Fruit fly (Drosophila melanogaster) whole organism, embryonic: ENCODE data around the gene m-cup.

Experiments used
- Ada2b ChIP-seq: fragments of 200-800 bp; sonication (Bioruptor generic); IDR thresholded peaks from 2 replicates; pipeline ENCODE4 v1.3.6; 2022; ENCODE audit warnings: missing biosample characterization, missing genetic modification characterization
- Adf1 ChIP-seq: fragments of 200-800 bp; sonication (Bioruptor generic); IDR thresholded peaks from 2 replicates; pipeline ENCODE4 v1.3.6; 2022; ENCODE audit warnings: missing biosample characterization, missing genetic modification characterization
- B-H2 ChIP-seq: fragments of 200-800 bp; sonication (Bioruptor generic); optimal IDR thresholded peaks from 2 replicates; lab custom pipeline; 2018; ENCODE audit warnings: missing biosample characterization, mild to moderate bottlenecking, missing genetic modification characterization
- CG10462 ChIP-seq: fragments of 200-800 bp; sonication (Bioruptor generic); optimal IDR thresholded peaks from 2 replicates; lab custom pipeline; 2016; ENCODE audit warnings: missing biosample characterization, missing genetic modification characterization
- CG10565 ChIP-seq: fragments of 200-800 bp; sonication (Bioruptor generic); optimal IDR thresholded peaks from 3 replicates; lab custom pipeline; 2016; ENCODE audit warnings: missing biosample characterization, mild to moderate bottlenecking, missing genetic modification characterization
- CG11695 ChIP-seq: fragments of 200-800 bp; sonication (Bioruptor generic); IDR thresholded peaks from 3 replicates; pipeline ENCODE4 v1.3.6; 2022; ENCODE audit warnings: missing biosample characterization, missing genetic modification characterization
- CG15601 ChIP-seq: fragments of 200-800 bp; sonication (Bioruptor generic); optimal IDR thresholded peaks from 3 replicates; lab custom pipeline; 2019; ENCODE audit warnings: missing biosample characterization, mild to moderate bottlenecking, missing genetic modification characterization, moderate library complexity
- CG1602 ChIP-seq: fragments of 200-800 bp; sonication (Bioruptor generic); optimal IDR thresholded peaks from 3 replicates; lab custom pipeline; 2016; ENCODE audit warnings: missing biosample characterization, missing genetic modification characterization
- CG17361 ChIP-seq: fragments of 200-800 bp; sonication (Bioruptor generic); IDR thresholded peaks from 3 replicates; pipeline ENCODE4 v1.3.6; 2022; ENCODE audit warnings: missing biosample characterization, missing genetic modification characterization
- CG2678 ChIP-seq: fragments of 200-800 bp; sonication (Bioruptor generic); optimal IDR thresholded peaks from 3 replicates; lab custom pipeline; 2019; ENCODE audit warnings: missing biosample characterization, mild to moderate bottlenecking, missing genetic modification characterization, moderate library complexity
- CG30020 ChIP-seq: fragments of 200-800 bp; optimal IDR thresholded peaks from 2 replicates; lab custom pipeline; 2019; ENCODE audit warnings: missing biosample characterization, mild to moderate bottlenecking, missing genetic modification characterization, moderate library complexity
- CG31441 ChIP-seq: fragments of 200-800 bp; sonication (Bioruptor generic); IDR thresholded peaks from 2 replicates; pipeline ENCODE4 v1.3.6; 2022; ENCODE audit warnings: missing biosample characterization, missing genetic modification characterization
- CG34376 ChIP-seq: fragments of 200-800 bp; sonication (Bioruptor generic); optimal IDR thresholded peaks from 2 replicates; lab custom pipeline; 2018; ENCODE audit warnings: missing biosample characterization, mild to moderate bottlenecking, missing genetic modification characterization
- CG6175 ChIP-seq: fragments of 200-800 bp; sonication (Bioruptor generic); IDR thresholded peaks from 3 replicates; pipeline ENCODE4 v1.3.6; 2022; ENCODE audit warnings: missing biosample characterization, missing genetic modification characterization
- CG7556 ChIP-seq: fragments of 200-800 bp; sonication (Bioruptor generic); optimal IDR thresholded peaks from 2 replicates; lab custom pipeline; 2017; ENCODE audit warnings: missing biosample characterization, mild to moderate bottlenecking, missing genetic modification characterization
- CG7745 ChIP-seq: fragments of 200-800 bp; sonication (Bioruptor generic); optimal IDR thresholded peaks from 2 replicates; lab custom pipeline; 2018; ENCODE audit warnings: missing biosample characterization, mild to moderate bottlenecking, missing genetic modification characterization, moderate library complexity
- CG7839 ChIP-seq: fragments of 200-800 bp; sonication (Bioruptor generic); optimal IDR thresholded peaks from 3 replicates; lab custom pipeline; 2018; ENCODE audit warnings: missing biosample characterization, mild to moderate bottlenecking, missing genetic modification characterization, moderate library complexity
- CG8281 ChIP-seq: fragments of 200-800 bp; sonication (Bioruptor generic); optimal IDR thresholded peaks from 2 replicates; lab custom pipeline; 2018; ENCODE audit warnings: missing biosample characterization, mild to moderate bottlenecking, missing genetic modification characterization, moderate library complexity
- CG8478 ChIP-seq: fragments of >200 bp; optimal IDR thresholded peaks from 2 replicates; lab custom pipeline; 2018
- CG9932 ChIP-seq: fragments of 200-800 bp; sonication (Bioruptor generic); IDR thresholded peaks from 2 replicates; pipeline ENCODE4 v1.3.6; 2022; ENCODE audit warnings: missing biosample characterization, missing genetic modification characterization
- CTCF ChIP-seq: fragments of 200-800 bp; sonication (Bioruptor generic); optimal IDR thresholded peaks from 2 replicates; lab custom pipeline; 2017; ENCODE audit warnings: missing biosample characterization, mild to moderate bottlenecking, missing genetic modification characterization, moderate library complexity
- Camta ChIP-seq: fragments of 200-800 bp; sonication (Bioruptor generic); optimal IDR thresholded peaks from 2 replicates; lab custom pipeline; 2016; ENCODE audit warnings: missing biosample characterization, missing genetic modification characterization
- Hr51 ChIP-seq, 2 experiments: fragments of 200-800 bp; sonication (Bioruptor generic); optimal IDR thresholded peaks; 2 replicates in 1 of 2; 3 replicates in 1 of 2; lab custom pipeline; 2016 to 2018; ENCODE audit warnings: missing biosample characterization in 2 of 2, missing genetic modification characterization in 2 of 2, mild to moderate bottlenecking in 1 of 2, moderate library complexity in 1 of 2
- Meics ChIP-seq: fragments of 200-800 bp; sonication (Bioruptor generic); optimal IDR thresholded peaks from 2 replicates; lab custom pipeline; 2017; ENCODE audit warnings: missing biosample characterization, mild to moderate bottlenecking, missing genetic modification characterization
- Opbp ChIP-seq: fragments of 200-800 bp; sonication (Bioruptor generic); IDR thresholded peaks from 3 replicates; pipeline ENCODE4 v1.3.6; 2022; ENCODE audit warnings: missing biosample characterization, missing genetic modification characterization; ENCODE audit not compliant: partially characterized antibody
- Ptx1 ChIP-seq: fragments of 200-800 bp; sonication (Bioruptor generic); IDR thresholded peaks from 2 replicates; pipeline ENCODE4 v1.3.6; 2022; ENCODE audit warnings: missing biosample characterization, missing genetic modification characterization
- Ravus ChIP-seq: fragments of 200-800 bp; sonication (Bioruptor generic); IDR thresholded peaks from 2 replicates; pipeline ENCODE4 v1.3.6; 2022; ENCODE audit warnings: missing biosample characterization, missing genetic modification characterization
- Sox102F ChIP-seq: fragments of 200-800 bp; sonication (Bioruptor generic); optimal IDR thresholded peaks from 2 replicates; lab custom pipeline; 2018; ENCODE audit warnings: missing biosample characterization, mild to moderate bottlenecking, missing genetic modification characterization, moderate library complexity
- chinmo ChIP-seq: fragments of 200-800 bp; sonication (Bioruptor generic); IDR thresholded peaks from 4 replicates; pipeline ENCODE4 v1.3.6; 2022; ENCODE audit warnings: missing biosample characterization, missing genetic modification characterization; ENCODE audit not compliant: partially characterized antibody
- crol ChIP-seq: fragments of 200-800 bp; sonication (Bioruptor generic); IDR thresholded peaks from 2 replicates; pipeline ENCODE4 v1.3.6; 2022; ENCODE audit warnings: missing biosample characterization, missing genetic modification characterization
- dmrt99B ChIP-seq: fragments of 200-800 bp; sonication (Bioruptor generic); optimal IDR thresholded peaks from 2 replicates; lab custom pipeline; 2018; ENCODE audit warnings: missing biosample characterization, mild to moderate bottlenecking, missing genetic modification characterization, moderate library complexity
- dysf ChIP-seq: fragments of 200-800 bp; sonication (Bioruptor generic); IDR thresholded peaks from 3 replicates; pipeline ENCODE4 v1.3.6; 2022; ENCODE audit warnings: missing biosample characterization, missing genetic modification characterization
- gce ChIP-seq: fragments of 200-800 bp; sonication (Bioruptor generic); IDR thresholded peaks from 3 replicates; pipeline ENCODE4 v1.3.6; 2022; ENCODE audit warnings: missing biosample characterization, missing genetic modification characterization
- gem ChIP-seq: fragments of 200-800 bp; sonication (Bioruptor generic); optimal IDR thresholded peaks from 2 replicates; lab custom pipeline; 2019; ENCODE audit warnings: missing biosample characterization, mild to moderate bottlenecking, missing genetic modification characterization, moderate library complexity
- ind ChIP-seq: fragments of 200-800 bp; sonication (Bioruptor generic); optimal IDR thresholded peaks from 3 replicates; lab custom pipeline; 2016; ENCODE audit warnings: missing biosample characterization, missing genetic modification characterization
- jing ChIP-seq: fragments of 200-800 bp; sonication (Bioruptor generic); optimal IDR thresholded peaks from 2 replicates; lab custom pipeline; 2018; ENCODE audit warnings: missing biosample characterization, mild to moderate bottlenecking, missing genetic modification characterization
- lab ChIP-seq: fragments of 200-800 bp; sonication (Bioruptor generic); optimal IDR thresholded peaks from 3 replicates; lab custom pipeline; 2017; ENCODE audit warnings: missing biosample characterization, missing genetic modification characterization, mild to moderate bottlenecking, moderate library complexity, missing genetic modification reagents
- odd ChIP-seq: fragments of 200-800 bp; sonication (Bioruptor generic); optimal IDR thresholded peaks from 2 replicates; lab custom pipeline; 2017; ENCODE audit warnings: missing biosample characterization, mild to moderate bottlenecking, missing genetic modification characterization
- peb ChIP-seq: fragments of 200-800 bp; sonication (Bioruptor generic); IDR thresholded peaks from 2 replicates; pipeline ENCODE4 v1.3.6; 2022; ENCODE audit warnings: missing biosample characterization, missing genetic modification characterization
- pnt ChIP-seq: fragments of 200-800 bp; sonication (Bioruptor generic); optimal IDR thresholded peaks from 3 replicates; lab custom pipeline; 2016; ENCODE audit warnings: missing biosample characterization, missing genetic modification characterization
- rib ChIP-seq: fragments of 200-800 bp; sonication (Bioruptor generic); IDR thresholded peaks from 2 replicates; pipeline ENCODE4 v1.3.6; 2022; ENCODE audit warnings: missing biosample characterization, missing genetic modification characterization
- ro ChIP-seq: fragments of 200-800 bp; sonication (Bioruptor generic); IDR thresholded peaks from 2 replicates; pipeline ENCODE4 v1.3.6; 2022; ENCODE audit warnings: missing biosample characterization, missing genetic modification characterization
- sens ChIP-seq: fragments of 200-800 bp; sonication (Bioruptor generic); peaks from one replicate; lab custom pipeline; 2016; ENCODE audit warnings: missing biosample characterization, missing genetic modification characterization
- sqz ChIP-seq: fragments of 200-800 bp; sonication (Bioruptor generic); optimal IDR thresholded peaks from 3 replicates; lab custom pipeline; 2018; ENCODE audit warnings: missing biosample characterization, mild to moderate bottlenecking, missing genetic modification characterization
- stwl ChIP-seq: fragments of 200-800 bp; sonication (Bioruptor generic); optimal IDR thresholded peaks from 3 replicates; lab custom pipeline; 2018; ENCODE audit warnings: missing biosample characterization, mild to moderate bottlenecking, missing genetic modification characterization, moderate library complexity
- tx ChIP-seq: fragments of 200-800 bp; sonication (Bioruptor generic); optimal IDR thresholded peaks from 2 replicates; lab custom pipeline; 2016; ENCODE audit warnings: missing biosample characterization, missing genetic modification characterization

Gene m-cup

DNA sequence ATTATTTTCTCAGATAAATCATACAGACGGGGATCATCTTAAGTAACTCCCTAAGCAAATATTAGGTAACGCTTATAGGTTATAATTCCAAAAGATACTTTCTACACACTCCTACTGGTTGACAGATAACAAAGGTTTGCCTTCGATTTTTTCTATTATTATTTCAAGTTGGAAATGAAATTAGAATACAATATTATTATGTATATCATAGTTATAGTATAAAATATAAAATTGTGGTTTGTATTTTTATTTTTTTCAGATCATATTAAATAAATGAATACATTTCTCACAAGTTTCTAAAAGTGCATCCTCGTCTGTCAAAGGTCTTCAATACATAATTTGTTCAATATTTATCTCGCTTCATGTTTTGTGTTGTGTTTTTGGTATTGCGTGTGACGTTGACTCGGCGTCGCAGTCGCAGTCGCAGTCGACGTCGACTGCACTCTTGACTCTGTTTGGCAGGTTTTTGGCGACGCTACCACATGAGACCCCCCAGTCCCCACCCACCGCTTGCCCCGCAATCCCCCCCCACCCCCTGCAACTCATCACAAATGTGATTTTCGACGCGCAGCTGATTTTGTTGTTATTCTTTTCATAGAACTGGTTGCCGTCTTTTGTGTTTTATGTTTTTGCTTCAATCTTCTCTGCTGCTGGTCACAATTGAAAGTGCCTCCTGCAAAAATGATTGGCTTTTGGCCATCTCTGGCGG lies 26.3 kb downstream of the m-cup start:
- TF ChIP-seq chinmo (GFP tag; lab: Robert Waterston, UW) (peak; percentile 88; the same call in 3 of the 4 replicates), Sox102F (peak; percentile 18), odd (no peak), CG7839 (peak; percentile 7), jing (no peak), dysf (GFP tag; lab: Robert Waterston, UW) (0 out of 3 replicates have a peak, but pooled peaks have one; percentile 10), CG8281 (peak; percentile 95), CG7556 (no peak), CG9932 (GFP tag; lab: Robert Waterston, UW) (no peak), CG17361 (GFP tag; lab: Robert Waterston, UW) (0 out of 3 replicates have a peak, but pooled peaks have one; percentile 14), dmrt99B (tag; lab: Kevin White, UChicago) (peak; percentile 27), Camta (GFP tag; lab: Kevin White, UChicago) (no peak), tx (GFP tag; lab: Kevin White, UChicago) (no peak), CG8478 (lab: Kevin White, UChicago) (no peak), B-H2 (GFP tag; lab: Kevin White, UChicago) (no peak), Adf1 (GFP tag; lab: Robert Waterston, UW) (peak; percentile 73), rib (peak; percentile 24; the same call in 1 of the 2 replicates), gem (tag; lab: Kevin White, UChicago) (peak; percentile 31), sens (GFP tag; lab: Kevin White, UChicago) (peak; percentile 5), CG6175 (GFP tag; lab: Robert Waterston, UW) (peak; percentile 87), Hr51 (GFP tag; optimal IDR thresholded peaks at IDR 0.05; lab: Kevin White, UChicago) (peak in 1 of 2 experiments; percentile 40), CG31441 (GFP tag; lab: Robert Waterston, UW) (0 out of 2 replicates have a peak, but pooled peaks have one; percentile 37), gce (GFP tag; lab: Robert Waterston, UW) (no peak), CG2678 (peak; percentile 14), crol (GFP tag; lab: Robert Waterston, UW) (peak; percentile 91)

- TF ChIP-seq CTCF (GFP tag; lab: Kevin White, UChicago) (no peak), lab (GFP tag; lab: Kevin White, UChicago) (peak; percentile 14)
These were observed 27.9 kb downstream of the m-cup start, which contains the start of gene CG42779 for dm6 chr3R:17121277-17121676. Gene CG42779, plus strand, starts transcription at chr3R:17121577.

DNA sequence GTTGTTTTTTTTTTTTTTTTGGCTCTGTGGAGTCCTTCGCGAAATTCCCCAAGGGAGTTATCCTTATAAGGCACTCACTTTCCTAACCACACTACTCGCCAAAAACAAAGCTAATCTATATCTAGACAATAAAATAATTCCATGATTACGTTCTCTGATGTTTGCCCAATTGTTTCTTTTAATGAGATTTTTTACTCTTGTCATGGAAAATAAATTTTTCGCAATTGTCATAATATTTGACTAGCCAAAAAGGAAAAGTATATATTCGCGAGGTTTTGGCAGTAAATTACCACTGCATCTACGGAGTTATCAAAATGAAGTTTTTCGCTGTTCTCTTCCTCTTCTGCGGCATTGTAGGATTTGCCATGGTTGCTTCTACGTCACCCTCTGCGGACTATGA lies 29.0 kb downstream of the m-cup start, which contains the start of gene CG34278:
TSS of gene CG34278 (plus strand) at position 301 of the 400 bp plus-strand sequence.
- TF ChIP-seq CG15601 (tag; lab: Kevin White, UChicago): no peak
- TF ChIP-seq sens (GFP tag; lab: Kevin White, UChicago): peak; percentile 12
- no peak for TF ChIP-seq CG10565 (GFP tag; lab: Kevin White, UChicago)

DNA sequence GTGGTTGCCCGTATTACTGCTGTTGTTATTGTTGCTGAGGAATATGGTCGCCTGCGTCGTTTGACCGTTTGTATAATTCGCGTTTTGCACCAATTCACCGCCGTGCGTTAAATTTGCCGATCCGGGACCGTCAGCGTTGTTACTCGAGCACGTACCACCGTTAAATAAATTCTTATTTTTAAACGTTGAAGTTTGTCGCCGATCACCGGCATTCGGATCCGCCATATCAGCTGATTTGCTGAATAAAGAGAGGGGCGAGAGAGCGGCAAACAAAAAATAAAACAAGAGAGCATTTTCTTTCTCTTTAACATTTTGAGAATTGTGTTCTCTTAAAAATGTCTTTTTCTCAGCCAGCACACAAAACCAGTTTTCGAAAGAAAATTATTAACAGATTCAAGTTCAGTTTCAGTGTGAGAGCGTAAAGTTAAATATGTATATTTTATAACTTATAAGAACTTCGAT lies 30.3 kb downstream of the m-cup start:
- TF ChIP-seq CG7745: peak; percentile 35
- no peak for TF ChIP-seq CG1602 (GFP tag; lab: Kevin White, UChicago)
- no peak for TF ChIP-seq CG11695 (GFP tag; lab: Robert Waterston, UW)
- peak; percentile 48 for TF ChIP-seq CG34376 (GFP tag; lab: Kevin White, UChicago)
- 0 out of 3 replicates have a peak, but pooled peaks have one; percentile 27 for TF ChIP-seq gce (GFP tag; lab: Robert Waterston, UW)
- no peak for TF ChIP-seq peb (GFP tag; lab: Robert Waterston, UW)
- TF ChIP-seq Ravus: no peak
- TF ChIP-seq pnt (GFP tag; lab: Kevin White, UChicago): no peak
- no peak for TF ChIP-seq ind (GFP tag; lab: Kevin White, UChicago)
- TF ChIP-seq Opbp (GFP tag; lab: Robert Waterston, UW): no peak
- peak; percentile 18 for TF ChIP-seq stwl (tag; lab: Kevin White, UChicago)
- TF ChIP-seq ro: no peak
- no peak for TF ChIP-seq Ptx1 (GFP tag; lab: Robert Waterston, UW)
- no peak for TF ChIP-seq Ada2b (GFP tag; lab: Robert Waterston, UW)
- no peak for TF ChIP-seq CG30020 (tag; lab: Kevin White, UChicago)
- peak; percentile 20 for TF ChIP-seq sqz
- TF ChIP-seq CG10462 (GFP tag; lab: Kevin White, UChicago): no peak
- TF ChIP-seq Meics: no peak
